Worm (Caenorhabditis elegans) whole organism, early embryonic: ENCODE data around the gene algn-2.

Experiments
- B0310.2 ChIP-seq: sonication (generic microtip); optimal IDR thresholded peaks from 2 replicates; lab custom pipeline; 2016; ENCODE audit warnings: mild to moderate bottlenecking, missing genetic modification characterization, missing compliant biosample characterization
- aly-1 ChIP-seq: sonication (generic microtip); optimal IDR thresholded peaks from 2 replicates; lab custom pipeline; 2016; ENCODE audit warnings: missing genetic modification characterization, missing compliant biosample characterization
- ceh-13 ChIP-seq: fragments of 200-800 bp; sonication (Bioruptor generic); optimal IDR thresholded peaks from 2 replicates; lab custom pipeline; 2018; ENCODE audit warnings: mild to moderate bottlenecking, missing genetic modification characterization, missing compliant biosample characterization
- ets-7 ChIP-seq: sonication (generic microtip); optimal IDR thresholded peaks from 2 replicates; lab custom pipeline; 2016; ENCODE audit warnings: missing genotype, missing genetic modification characterization, missing compliant biosample characterization
- hmbx-1 ChIP-seq: sonication (generic microtip); optimal IDR thresholded peaks from 2 replicates; lab custom pipeline; 2016; ENCODE audit warnings: mild to moderate bottlenecking, missing genetic modification characterization, missing compliant biosample characterization
- scrt-1 ChIP-seq: fragments of 200-800 bp; sonication (Bioruptor generic); IDR thresholded peaks from 2 replicates; pipeline ENCODE4 v1.3.6; 2022; ENCODE audit warnings: missing genetic modification characterization, missing compliant biosample characterization
- tbx-11 ChIP-seq: fragments of 200-800 bp; sonication (Bioruptor generic); IDR thresholded peaks from 2 replicates; pipeline ENCODE4 v1.3.6; 2022; ENCODE audit warnings: missing genetic modification characterization, missing compliant biosample characterization
- tra-4 ChIP-seq: sonication (generic microtip); optimal IDR thresholded peaks from 2 replicates; lab custom pipeline; 2017; ENCODE audit warnings: missing genetic modification characterization, missing compliant biosample characterization

DNA sequence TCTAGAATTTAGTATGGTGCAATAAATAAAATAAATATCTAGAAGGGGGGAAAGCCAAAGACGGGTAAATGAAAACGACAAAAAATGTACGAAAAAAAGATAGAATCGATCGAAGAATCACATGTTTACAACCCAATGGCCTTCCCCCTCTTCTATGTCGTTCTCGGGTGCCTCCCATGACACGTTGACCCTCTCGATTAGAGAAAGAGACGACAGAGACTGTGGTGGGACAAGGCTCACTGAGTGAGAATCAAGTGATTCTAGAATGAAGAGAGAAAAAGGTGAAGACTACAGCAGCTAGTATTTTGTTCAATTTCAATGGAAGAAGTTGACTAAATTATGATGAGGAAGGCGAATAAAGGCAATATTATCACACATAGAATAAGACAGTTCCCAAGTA is 51.0 kb downstream of the algn-2 start:
- TF ChIP-seq tra-4 (no peak), ets-7 (tag; lab: Kevin White, UChicago) (no peak), aly-1 (tag; lab: Kevin White, UChicago) (no peak), ceh-13 (GFP tag; lab: Kevin White, UChicago) (no peak), B0310.2 (tag; lab: Kevin White, UChicago) (no peak), tbx-11 (no peak), scrt-1 (GFP tag; lab: Robert Waterston, UW) (no peak), hmbx-1 (tag; lab: Kevin White, UChicago) (no peak)
